In the genomic region with DNA sequence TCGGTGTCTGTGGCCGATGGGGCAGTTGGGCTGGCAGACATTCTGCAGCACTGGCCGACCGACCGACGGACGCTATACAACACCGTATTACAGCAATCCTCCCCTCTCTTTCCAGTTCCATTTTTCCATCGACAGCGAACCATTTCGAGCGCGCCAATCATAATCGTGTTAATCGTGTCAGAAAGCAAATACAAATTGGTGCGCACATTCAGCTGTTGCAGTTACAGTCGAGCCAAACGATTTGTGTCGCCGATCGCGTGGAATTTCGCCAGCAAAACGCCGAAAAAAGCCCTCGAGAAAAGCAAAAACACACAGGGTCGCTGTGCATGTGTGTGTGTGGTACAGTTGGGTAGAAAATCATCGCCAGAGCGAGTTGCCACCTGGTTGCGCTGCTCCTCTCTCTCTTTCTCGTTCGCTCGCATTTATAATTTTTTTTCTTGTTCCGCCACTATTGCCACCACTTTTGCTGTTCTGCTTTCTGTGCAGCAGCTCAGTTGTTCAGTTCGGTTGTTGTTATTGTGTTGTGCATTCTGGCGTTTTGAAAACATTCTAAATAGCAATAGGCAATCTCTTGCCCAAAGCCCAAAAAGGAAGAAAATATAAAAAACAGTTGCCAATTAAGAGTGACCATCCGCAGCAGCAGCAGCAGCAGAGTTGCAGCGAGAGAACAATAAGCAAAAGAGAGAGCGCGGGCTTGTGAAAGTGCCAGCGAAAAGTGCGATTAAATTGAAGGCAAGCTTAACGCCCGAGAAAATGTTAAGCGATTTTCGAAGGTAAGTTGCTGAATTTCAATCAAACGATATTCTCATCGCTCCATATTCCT, we compare ENCODE assay signal across 1 fruit fly cellular context.
TF ChIP-seq lines count a peak whose summit lies in the region.

A gene (plus strand): TSS at position 104 of the 823 bp plus-strand sequence.

TF ChIP-seq in whole organism, embryonic, 481 proteins besides CTCF, POLR2A, EP300 and RAD21 (continued from another document):
- TF ChIP-seq CG7786 (GFP tag; optimal IDR thresholded peaks at IDR 0.05; lab: Kevin White, UChicago) (peak; percentile 37), CG4820 (GFP tag; optimal IDR thresholded peaks at IDR 0.05; lab: Kevin White, UChicago) (no peak), CG3847 (GFP tag; IDR thresholded peaks at IDR 0.05; lab: Robert Waterston, UW) (0 out of 2 replicates have a peak, but pooled peaks have one; percentile 7), sd (tag; optimal IDR thresholded peaks at IDR 0.05; lab: Kevin White, UChicago) (no peak), fu2 (GFP tag; optimal IDR thresholded peaks at IDR 0.05; lab: Kevin White, UChicago) (no peak), CG32767 (GFP tag; IDR thresholded peaks at IDR 0.05; lab: Robert Waterston, UW) (0 out of 2 replicates have a peak, but pooled peaks have one; percentile 17), CG11696 (GFP tag; IDR thresholded peaks at IDR 0.05; lab: Robert Waterston, UW) (no peak), CG12071 (GFP tag; optimal IDR thresholded peaks at IDR 0.05; lab: Kevin White, UChicago) (no peak), CG17912 (GFP tag; optimal IDR thresholded peaks at IDR 0.05; lab: Kevin White, UChicago) (no peak), HLHmδ (GFP tag; optimal IDR thresholded peaks at IDR 0.05; lab: Kevin White, UChicago) (no peak), cad (GFP tag; optimal IDR thresholded peaks at IDR 0.05; lab: Kevin White, UChicago) (no peak), pita (GFP tag; optimal IDR thresholded peaks at IDR 0.05; lab: Kevin White, UChicago) (no peak), CG16815 (GFP tag; optimal IDR thresholded peaks at IDR 0.05; lab: Kevin White, UChicago) (no peak), bcd (GFP tag; optimal IDR thresholded peaks at IDR 0.05; lab: Kevin White, UChicago) (peak; percentile 11), ATbp (GFP tag; optimal IDR thresholded peaks at IDR 0.05; lab: Kevin White, UChicago) (no peak), amos (GFP tag; IDR thresholded peaks at IDR 0.05; lab: Robert Waterston, UW; ENCODE audit: partially characterized antibody) (0 out of 2 replicates have a peak, but pooled peaks have one; percentile 8), NK7.1 (GFP tag; optimal IDR thresholded peaks at IDR 0.05; lab: Kevin White, UChicago) (no peak), usp (GFP tag; optimal IDR thresholded peaks at IDR 0.05; lab: Kevin White, UChicago) (no peak), Dek (tag; optimal IDR thresholded peaks at IDR 0.05; lab: Kevin White, UChicago) (no peak), psq (GFP tag; optimal IDR thresholded peaks at IDR 0.05; lab: Kevin White, UChicago) (no peak), Mrtf (GFP tag; IDR thresholded peaks at IDR 0.05; lab: Robert Waterston, UW) (no peak), hth (optimal IDR thresholded peaks at IDR 0.05; lab: Kevin White, UChicago) (no peak), Sry-δ (GFP tag; optimal IDR thresholded peaks at IDR 0.05; lab: Kevin White, UChicago) (peak; percentile 40), kni (GFP tag; optimal IDR thresholded peaks at IDR 0.05; lab: Kevin White, UChicago) (no peak), CG16863 (GFP tag; optimal IDR thresholded peaks at IDR 0.05; lab: Kevin White, UChicago) (no peak), ind (GFP tag; optimal IDR thresholded peaks at IDR 0.05; lab: Kevin White, UChicago) (no peak), CG1792 (GFP tag; optimal IDR thresholded peaks at IDR 0.05; lab: Kevin White, UChicago) (no peak), MESR4 (GFP tag; optimal IDR thresholded peaks at IDR 0.05; lab: Kevin White, UChicago) (peak; percentile 90), phol (tag; optimal IDR thresholded peaks at IDR 0.05; lab: Kevin White, UChicago) (no peak), Atf-2 (GFP tag; optimal IDR thresholded peaks at IDR 0.05; lab: Kevin White, UChicago) (no peak), CG13424 (tag; optimal IDR thresholded peaks at IDR 0.05; lab: Kevin White, UChicago) (no peak), insv (GFP tag; optimal IDR thresholded peaks at IDR 0.05; lab: Kevin White, UChicago) (no peak)
